Worm (Caenorhabditis elegans) whole organism, young adult: Measurements from ENCODE around the gene txdc-17.

Source experiments
- B0261.1 ChIP-seq: sonication (generic microtip); optimal IDR thresholded peaks from 2 replicates; lab custom pipeline; 2016; ENCODE audit warnings: mild to moderate bottlenecking, missing genetic modification characterization, moderate library complexity, missing compliant biosample characterization
- D2030.7 ChIP-seq: fragments of 200-800 bp; sonication (Bioruptor generic); IDR thresholded peaks from 2 replicates; pipeline ENCODE4 v1.3.6; 2022; ENCODE audit warnings: missing genetic modification reagents, missing genetic modification characterization, missing compliant biosample characterization
- F22D6.2 ChIP-seq: sonication (generic microtip); optimal IDR thresholded peaks from 2 replicates; lab custom pipeline; 2016; ENCODE audit warnings: mild to moderate bottlenecking, missing genetic modification characterization, missing compliant biosample characterization
- F23B12.7 ChIP-seq: sonication (generic microtip); optimal IDR thresholded peaks from 2 replicates; lab custom pipeline; 2017; ENCODE audit warnings: missing genetic modification characterization, mild to moderate bottlenecking, missing compliant biosample characterization, antibody characterized with exemption, moderate library complexity; ENCODE audit not compliant: insufficient read depth
- F37B4.10 ChIP-seq: fragments of 200-800 bp; sonication (Bioruptor generic); IDR thresholded peaks from 2 replicates; pipeline ENCODE4 v1.3.6; 2022; ENCODE audit warnings: missing genetic modification characterization, missing compliant biosample characterization
- F49E8.2 ChIP-seq: sonication (generic microtip); optimal IDR thresholded peaks from 3 replicates; lab custom pipeline; 2017; ENCODE audit warnings: missing genetic modification characterization, mild to moderate bottlenecking, missing compliant biosample characterization, antibody characterized with exemption, moderate library complexity; ENCODE audit not compliant: insufficient read depth
- F52B5.7 ChIP-seq: sonication (generic microtip); optimal IDR thresholded peaks from 2 replicates; lab custom pipeline; 2016; ENCODE audit warnings: mild to moderate bottlenecking, missing genetic modification characterization, missing compliant biosample characterization
- F57C9.4 ChIP-seq: sonication (generic microtip); optimal IDR thresholded peaks from 2 replicates; lab custom pipeline; 2017; ENCODE audit warnings: mild to moderate bottlenecking, missing genetic modification characterization, missing compliant biosample characterization
- Y53G8AR.9 ChIP-seq: fragments of 200-800 bp; sonication (Bioruptor generic); conservative IDR thresholded peaks from 2 replicates; pipeline ENCODE4 v1.3.6; 2022; ENCODE audit warnings: missing genetic modification reagents, missing genetic modification characterization, missing compliant biosample characterization
- Y67H2A.10 ChIP-seq: fragments of 200-800 bp; sonication (Bioruptor generic); conservative IDR thresholded peaks from 2 replicates; pipeline ENCODE4 v1.3.6; 2022; ENCODE audit warnings: missing genetic modification reagents, missing genetic modification characterization, missing compliant biosample characterization
- ZK185.1 ChIP-seq: sonication (generic microtip); optimal IDR thresholded peaks from 2 replicates; lab custom pipeline; 2016; ENCODE audit warnings: mild to moderate bottlenecking, missing genetic modification characterization, missing compliant biosample characterization; ENCODE audit not compliant: poor library complexity, severe bottlenecking
- ama-1 ChIP-seq, 3 experiments: fragments of 150-350 bp in 1 of 3; sonication (generic microtip) in 2 of 3; optimal IDR thresholded peaks; 2 replicates each; lab custom pipeline; 2014 to 2018; ENCODE audit warnings: missing biosample characterization in 2 of 3, missing genetic modification characterization in 2 of 3, missing genetic modification reagents in 2 of 3
- atf-7 ChIP-seq: sonication (generic microtip); optimal IDR thresholded peaks from 2 replicates; lab custom pipeline; 2017; ENCODE audit warnings: mild to moderate bottlenecking, missing genetic modification characterization, missing compliant biosample characterization
- athp-1 ChIP-seq: sonication (generic microtip); optimal IDR thresholded peaks from 2 replicates; lab custom pipeline; 2017; ENCODE audit warnings: mild to moderate bottlenecking, missing genetic modification characterization, missing compliant biosample characterization
- ceh-40 ChIP-seq: fragments of 200-800 bp; sonication (Bioruptor generic); IDR thresholded peaks from 2 replicates; pipeline ENCODE4 v1.3.6; 2022; ENCODE audit warnings: missing genetic modification characterization, missing compliant biosample characterization
- ceh-58 ChIP-seq: fragments of 200-800 bp; sonication (Bioruptor generic); IDR thresholded peaks from 2 replicates; pipeline ENCODE4 v1.3.6; 2022; ENCODE audit warnings: missing genetic modification characterization, missing compliant biosample characterization
- ceh-79 ChIP-seq: sonication (generic microtip); optimal IDR thresholded peaks from 2 replicates; lab custom pipeline; 2017; ENCODE audit warnings: mild to moderate bottlenecking, missing genetic modification characterization, missing compliant biosample characterization
- ceh-91 ChIP-seq: fragments of 200-800 bp; sonication (Bioruptor generic); IDR thresholded peaks from 2 replicates; pipeline ENCODE4 v1.3.6; 2022; ENCODE audit warnings: missing genetic modification reagents, missing genetic modification characterization, missing compliant biosample characterization
- chd-7 ChIP-seq: sonication (generic microtip); optimal IDR thresholded peaks from 2 replicates; lab custom pipeline; 2016; ENCODE audit warnings: mild to moderate bottlenecking, missing genetic modification characterization, moderate library complexity, missing compliant biosample characterization
- efl-1 ChIP-seq: fragments of 150-350 bp; optimal IDR thresholded peaks from 2 replicates; lab custom pipeline; 2014; ENCODE audit warnings: missing biosample characterization, missing genetic modification reagents, missing genetic modification characterization
- ets-4 ChIP-seq: fragments of 200-800 bp; sonication (Bioruptor generic); optimal IDR thresholded peaks from 2 replicates; lab custom pipeline; 2018; ENCODE audit warnings: mild to moderate bottlenecking, missing genetic modification characterization, missing compliant biosample characterization
- fkh-3 ChIP-seq: sonication (generic microtip); optimal IDR thresholded peaks from 2 replicates; lab custom pipeline; 2016; ENCODE audit warnings: mild to moderate bottlenecking, missing genetic modification characterization, missing compliant biosample characterization
- him-1 ChIP-seq: sonication (generic microtip); optimal IDR thresholded peaks from 2 replicates; lab custom pipeline; 2016; ENCODE audit warnings: missing genotype, missing genetic modification reagents, missing genetic modification characterization, missing compliant biosample characterization
- hmg-1.2 ChIP-seq: fragments of 200-800 bp; sonication (Bioruptor generic); IDR thresholded peaks from 2 replicates; pipeline ENCODE4 v1.3.6; 2022; ENCODE audit warnings: missing genetic modification reagents, missing genetic modification characterization, missing compliant biosample characterization
- hrde-1 ChIP-seq: sonication (generic microtip); optimal IDR thresholded peaks from 2 replicates; lab custom pipeline; 2016; ENCODE audit warnings: missing genetic modification characterization, mild to moderate bottlenecking, missing compliant biosample characterization, moderate library complexity, missing genotype, missing genetic modification reagents, borderline replicate concordance
- hsf-1 ChIP-seq: fragments of 200-800 bp; sonication (Bioruptor generic); IDR thresholded peaks from 2 replicates; pipeline ENCODE4 v1.3.6; 2022; ENCODE audit warnings: missing genetic modification reagents, missing genetic modification characterization, missing compliant biosample characterization
- let-526 ChIP-seq: fragments of 200-800 bp; sonication (Bioruptor generic); IDR thresholded peaks from 2 replicates; pipeline ENCODE4 v1.3.6; 2022; ENCODE audit warnings: missing genetic modification reagents, missing genetic modification characterization, missing compliant biosample characterization
- lin-40 ChIP-seq: sonication (generic microtip); optimal IDR thresholded peaks from 2 replicates; lab custom pipeline; 2016; ENCODE audit warnings: missing genetic modification characterization, mild to moderate bottlenecking, missing compliant biosample characterization, missing genotype, missing genetic modification reagents
- lsl-1 ChIP-seq: fragments of 200-800 bp; sonication (Bioruptor generic); optimal IDR thresholded peaks from 2 replicates; lab custom pipeline; 2018; ENCODE audit warnings: mild to moderate bottlenecking, missing genetic modification characterization, moderate library complexity, missing compliant biosample characterization
- lsy-27 ChIP-seq: sonication (generic microtip); optimal IDR thresholded peaks from 2 replicates; lab custom pipeline; 2017; ENCODE audit warnings: missing genetic modification characterization, mild to moderate bottlenecking, missing compliant biosample characterization, antibody characterized with exemption, missing genotype, borderline replicate concordance; ENCODE audit not compliant: insufficient read depth
- madf-6 ChIP-seq: fragments of 200-800 bp; sonication (Bioruptor generic); IDR thresholded peaks from 2 replicates; pipeline ENCODE4 v1.3.6; 2022; ENCODE audit warnings: missing genetic modification reagents, missing genetic modification characterization, missing compliant biosample characterization
- madf-8 ChIP-seq: fragments of 200-800 bp; sonication (Bioruptor generic); conservative IDR thresholded peaks from 2 replicates; pipeline ENCODE4 v1.3.6; 2022; ENCODE audit warnings: missing genetic modification reagents, missing genetic modification characterization, missing compliant biosample characterization
- mcd-1 ChIP-seq: fragments of 200-800 bp; sonication (Bioruptor generic); IDR thresholded peaks from 2 replicates; pipeline ENCODE4 v1.3.6; 2022; ENCODE audit warnings: missing genetic modification reagents, missing genetic modification characterization, missing compliant biosample characterization
- mes-4 ChIP-seq: sonication (generic microtip); optimal IDR thresholded peaks from 2 replicates; lab custom pipeline; 2016; ENCODE audit warnings: missing genotype, missing genetic modification characterization, missing compliant biosample characterization
- nfya-2 ChIP-seq: fragments of 200-800 bp; sonication (Bioruptor generic); IDR thresholded peaks from 2 replicates; pipeline ENCODE4 v1.3.6; 2022; ENCODE audit warnings: missing genetic modification reagents, missing genetic modification characterization, missing compliant biosample characterization
- nhr-179 ChIP-seq: sonication (generic microtip); optimal IDR thresholded peaks from 2 replicates; lab custom pipeline; 2016; ENCODE audit warnings: mild to moderate bottlenecking, missing genetic modification characterization, missing compliant biosample characterization
- nhr-27 ChIP-seq: fragments of 200-800 bp; sonication (Bioruptor generic); optimal IDR thresholded peaks from 2 replicates; lab custom pipeline; 2018; ENCODE audit warnings: mild to moderate bottlenecking, missing genetic modification characterization, moderate library complexity, missing compliant biosample characterization
- pbrm-1 ChIP-seq: fragments of 200-800 bp; sonication (Bioruptor generic); IDR thresholded peaks from 2 replicates; pipeline ENCODE4 v1.3.6; 2022; ENCODE audit warnings: missing genetic modification reagents, missing genetic modification characterization, missing compliant biosample characterization
- repo-1 ChIP-seq: sonication (generic microtip); optimal IDR thresholded peaks from 2 replicates; lab custom pipeline; 2017; ENCODE audit warnings: mild to moderate bottlenecking, missing genetic modification characterization, missing compliant biosample characterization
- snpc-3.4 ChIP-seq: sonication (generic microtip); optimal IDR thresholded peaks from 2 replicates; lab custom pipeline; 2017; ENCODE audit warnings: missing genetic modification characterization, mild to moderate bottlenecking, missing compliant biosample characterization, antibody characterized with exemption, moderate library complexity, missing genotype, missing genetic modification reagents
- snpc-4 ChIP-seq, 5 experiments: fragments of 150-350 bp in 1 of 5; sonication (generic microtip) in 4 of 5; optimal IDR thresholded peaks; 2 replicates each; lab custom pipeline; 2014 to 2018; ENCODE audit warnings: missing genetic modification characterization in 5 of 5, missing biosample characterization in 3 of 5, antibody characterized with exemption in 2 of 5, mild to moderate bottlenecking in 2 of 5, missing compliant biosample characterization in 2 of 5, missing genotype in 2 of 5, moderate library complexity in 2 of 5, missing genetic modification reagents in 1 of 5
- tbp1 ChIP-seq: fragments of 200-800 bp; sonication (Bioruptor generic); optimal IDR thresholded peaks from 2 replicates; lab custom pipeline; 2018; ENCODE audit warnings: mild to moderate bottlenecking, missing genetic modification characterization, missing compliant biosample characterization
- tbx-9 ChIP-seq: sonication (generic microtip); optimal IDR thresholded peaks from 2 replicates; lab custom pipeline; 2016; ENCODE audit warnings: borderline replicate concordance, missing genetic modification characterization, inconsistent platforms, missing compliant biosample characterization
- unc-130 ChIP-seq: sonication (generic microtip); optimal IDR thresholded peaks from 2 replicates; lab custom pipeline; 2016; ENCODE audit warnings: missing genetic modification reagents, missing genetic modification characterization, missing compliant biosample characterization
- xnd-1 ChIP-seq: sonication (generic microtip); optimal IDR thresholded peaks from 2 replicates; lab custom pipeline; 2016; ENCODE audit warnings: missing genotype, missing genetic modification reagents, missing genetic modification characterization, missing compliant biosample characterization
- ztf-26 ChIP-seq: sonication (generic microtip); optimal IDR thresholded peaks from 2 replicates; lab custom pipeline; 2017; ENCODE audit warnings: missing genetic modification characterization, missing compliant biosample characterization
- ztf-28 ChIP-seq: fragments of 200-800 bp; sonication (Bioruptor generic); IDR thresholded peaks from 2 replicates; pipeline ENCODE4 v1.3.6; 2022; ENCODE audit warnings: missing genetic modification reagents, missing genetic modification characterization, missing compliant biosample characterization

txdc-17 gene

ce11 chrIII:2811410-2811809 lies 23.1 kb upstream of the txdc-17 start (continued):
- TF ChIP-seq lsy-27 (tag; lab: Kevin White, UChicago) (no peak), athp-1 (tag; lab: Kevin White, UChicago) (peak; percentile 94), tbx-9 (tag; lab: Kevin White, UChicago) (no peak), snpc-3.4 (tag; lab: Kevin White, UChicago) (no peak), D2030.7 (peak; percentile 42; the same call in 1 of the 2 replicates), nhr-179 (no peak), B0261.1 (tag; lab: Kevin White, UChicago) (peak; percentile 4), efl-1 (no peak), mcd-1 (GFP tag; lab: Robert Waterston, UW) (peak; percentile 65), ets-4 (no peak), ama-1 (optimal IDR thresholded peaks at IDR 0.05; lab: Kevin White, UChicago) (no peak), ama-1 (GFP tag; optimal IDR thresholded peaks at IDR 0.05; lab: Kevin White, UChicago) (peak in 1 of 2 experiments; percentile 14), snpc-4 (GFP tag; optimal IDR thresholded peaks at IDR 0.05; lab: Kevin White, UChicago) (no peak), snpc-4 (tag; optimal IDR thresholded peaks at IDR 0.05; lab: Kevin White, UChicago) (peak in 2 of 4 experiments; percentile 27 to 37), repo-1 (tag; lab: Kevin White, UChicago) (peak; percentile 30), hsf-1 (0 out of 2 replicates have a peak, but pooled peaks have one; percentile 34), xnd-1 (tag; lab: Kevin White, UChicago) (peak; percentile 7), ceh-40 (GFP tag; lab: Robert Waterston, UW) (0 out of 2 replicates have a peak, but pooled peaks have one; percentile 17), F37B4.10 (GFP tag; lab: Robert Waterston, UW) (no peak), ceh-91 (GFP tag; lab: Robert Waterston, UW) (0 out of 2 replicates have a peak, but pooled peaks have one; percentile 31), Y53G8AR.9 (GFP tag; lab: Robert Waterston, UW) (0 out of 2 replicates have a peak, but pooled peaks have one; percentile 42), madf-8 (GFP tag; lab: Robert Waterston, UW) (no peak), ceh-79 (peak; percentile 85), hmg-1.2 (GFP tag; lab: Robert Waterston, UW) (no peak), ztf-26 (no peak), atf-7 (peak; percentile 57), F49E8.2 (peak; percentile 69), nhr-27 (tag; lab: Kevin White, UChicago) (peak; percentile 49), chd-7 (peak; percentile 82), Y67H2A.10 (GFP tag; lab: Robert Waterston, UW) (no peak), lin-40 (tag; lab: Kevin White, UChicago) (peak; percentile 19), hrde-1 (peak; percentile 94), F52B5.7 (peak; percentile 89), F22D6.2 (tag; lab: Kevin White, UChicago) (no peak), tbp1 (no peak), ZK185.1 (tag; lab: Kevin White, UChicago) (peak; percentile 30), pbrm-1 (GFP tag; lab: Robert Waterston, UW) (peak; percentile 52), lsl-1 (GFP tag; lab: Kevin White, UChicago) (peak; percentile 19), F57C9.4 (tag; lab: Kevin White, UChicago) (peak; percentile 45), F23B12.7 (no peak), mes-4 (tag; lab: Kevin White, UChicago) (peak; percentile 48), ceh-58 (GFP tag; lab: Robert Waterston, UW) (0 out of 2 replicates have a peak, but pooled peaks have one; percentile 63), nfya-2 (GFP tag; lab: Robert Waterston, UW) (no peak), madf-6 (peak; percentile 38), fkh-3 (tag; lab: Kevin White, UChicago) (peak; percentile 52), let-526 (no peak), unc-130 (GFP tag; lab: Kevin White, UChicago) (peak; percentile 39), him-1 (tag; lab: Kevin White, UChicago) (peak; percentile 84), ztf-28 (GFP tag; lab: Robert Waterston, UW) (no peak)
